Fruit fly (Drosophila melanogaster) S2 (cell line): Measurements from ENCODE around the gene CG3062.

Source experiments
- CG8478 ChIP-seq: fragments of >200 bp; optimal IDR thresholded peaks from 2 replicates; lab custom pipeline; 2018
- CTCF ChIP-seq, 2 experiments: fragments of >200 bp; optimal IDR thresholded peaks; 2 replicates each; lab custom pipeline; 2018

CG3062 gene

DNA sequence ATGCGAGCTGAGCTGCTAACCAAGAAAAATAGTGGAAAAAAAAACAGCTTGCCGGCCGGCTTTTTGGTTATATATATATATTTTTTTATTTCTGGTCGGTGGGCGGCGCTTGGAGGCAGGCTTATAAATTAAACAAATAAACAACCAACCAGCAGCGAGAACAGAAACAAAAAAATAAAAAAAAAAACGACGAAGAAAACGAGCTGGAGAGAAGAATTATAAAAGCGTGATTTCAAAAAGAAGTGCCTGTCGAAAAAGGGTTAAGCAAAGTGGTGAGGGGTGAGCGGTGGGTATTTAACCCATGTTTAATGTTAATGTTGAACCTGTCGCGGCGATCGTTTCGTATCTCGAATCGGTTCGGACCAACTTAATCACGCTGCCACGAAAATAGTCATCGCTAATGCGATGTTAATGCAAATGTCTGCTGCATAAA is 26.5 kb upstream of the CG3062 start:
- TF ChIP-seq CTCF (optimal IDR thresholded peaks at IDR 0.05; lab: Kevin White, UChicago) (no peak), CG8478 (lab: Kevin White, UChicago) (no peak)

DNA sequence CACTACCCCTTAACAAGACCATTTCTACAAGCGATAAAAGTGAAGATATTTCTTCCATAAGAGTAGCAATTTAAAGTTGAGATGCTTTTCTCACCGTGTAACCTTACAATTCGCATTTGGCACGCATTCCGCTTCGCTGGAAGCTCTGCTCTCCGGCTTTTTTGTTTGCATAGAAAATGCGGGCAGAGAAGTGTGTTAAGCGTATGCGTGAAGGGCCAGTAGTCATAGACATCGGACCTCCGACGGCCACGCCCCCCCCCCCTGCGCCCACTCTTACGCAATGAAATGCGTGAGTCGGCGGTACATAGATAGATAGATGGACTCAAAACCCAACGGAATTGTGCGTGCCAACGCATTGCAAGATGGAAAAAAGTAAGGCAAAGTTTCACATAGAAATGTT is 24.8 kb upstream of the CG3062 start:
- TF ChIP-seq CTCF (optimal IDR thresholded peaks at IDR 0.05; lab: Kevin White, UChicago): no peak

DNA sequence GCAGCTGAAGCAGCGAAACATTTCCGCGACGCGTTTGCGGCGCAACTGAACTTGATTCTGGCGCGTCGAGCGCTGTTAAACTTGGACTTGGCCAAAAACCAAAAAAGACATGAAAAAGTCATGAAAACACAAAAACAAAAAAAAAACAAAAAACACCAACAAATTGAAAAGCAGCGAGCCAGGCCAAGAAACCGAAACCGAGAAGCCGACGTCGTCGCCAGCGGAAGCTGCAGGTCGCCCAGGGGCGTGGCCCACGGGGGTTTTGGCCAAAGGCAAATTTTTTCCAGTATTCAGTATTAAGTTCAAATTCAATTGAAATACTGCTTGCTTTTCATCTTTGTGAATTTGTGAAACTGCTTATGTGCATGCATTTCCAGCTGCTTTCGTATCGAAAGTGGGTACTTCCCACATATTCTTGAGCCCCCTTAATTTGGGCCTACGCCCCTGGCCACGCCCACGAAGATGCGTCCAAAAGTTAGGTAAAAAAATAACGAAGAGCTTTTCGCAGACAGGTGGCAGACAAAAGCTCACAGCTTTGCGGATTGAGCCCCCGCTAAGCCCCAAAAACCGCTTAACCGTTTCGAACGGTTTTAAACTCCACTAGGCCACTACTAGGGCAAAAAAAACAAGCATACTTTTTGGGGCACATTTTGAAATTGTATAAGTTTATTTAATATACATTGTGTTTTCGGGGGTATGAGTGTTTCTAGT is 22.1 kb upstream of the CG3062 start, which contains the start of gene CG3009:
TSS of gene CG3009 (minus strand) at position 51 of the 711 bp plus-strand sequence.
- TF ChIP-seq CTCF (optimal IDR thresholded peaks at IDR 0.05; lab: Kevin White, UChicago) (peak; percentile 36 to 59), CG8478 (lab: Kevin White, UChicago) (no peak)

DNA sequence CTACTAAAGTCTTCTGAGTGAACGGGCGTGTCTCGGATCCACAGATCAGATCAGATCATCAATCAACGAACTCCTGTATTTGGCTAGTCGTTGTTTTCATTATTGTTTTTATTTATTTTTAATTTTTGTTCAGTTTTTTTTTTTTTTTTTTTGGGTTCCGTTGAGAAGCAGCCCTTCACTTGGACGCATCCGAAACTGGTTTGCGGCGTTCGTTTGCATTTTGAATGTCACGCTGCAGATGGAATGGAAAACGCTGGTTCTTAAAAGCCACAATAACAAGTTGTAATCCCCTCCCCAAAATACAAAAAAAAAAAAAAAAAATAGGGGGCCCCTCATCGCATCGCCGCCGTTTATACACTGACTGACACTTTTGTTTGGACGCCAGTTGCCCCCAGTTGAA is 19.4 kb upstream of the CG3062 start:
- TF ChIP-seq CTCF (optimal IDR thresholded peaks at IDR 0.05; lab: Kevin White, UChicago) (no peak), CG8478 (lab: Kevin White, UChicago) (no peak)

DNA sequence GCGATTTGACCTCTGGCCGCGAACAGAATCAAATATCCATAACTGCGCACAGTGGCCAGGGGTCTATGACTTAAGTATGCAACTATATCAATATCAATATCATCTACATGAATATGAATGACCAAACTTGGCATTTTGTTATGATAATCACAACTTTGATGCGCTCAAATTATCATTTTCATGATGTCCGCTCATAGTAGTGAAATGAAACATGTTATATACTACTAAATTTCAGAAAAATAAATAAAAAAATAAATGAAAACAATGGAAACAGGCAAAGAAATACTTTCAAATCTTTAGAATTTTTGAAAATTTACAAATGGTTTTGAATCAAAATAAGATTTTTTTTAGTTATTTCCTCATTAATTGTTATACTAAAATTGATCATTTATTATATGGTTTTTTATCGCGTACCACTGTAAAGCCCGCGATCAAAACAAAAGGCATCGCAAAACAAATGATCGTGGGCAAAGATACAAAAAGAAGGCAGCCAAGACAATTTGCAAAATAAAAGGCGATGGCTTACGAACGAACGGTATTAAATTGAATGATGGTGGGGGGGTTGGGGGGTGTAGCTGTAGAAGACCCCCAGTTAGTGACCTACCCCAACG is 16.1 kb upstream of the CG3062 start:
- TF ChIP-seq CTCF (optimal IDR thresholded peaks at IDR 0.05; lab: Kevin White, UChicago): no peak
- TF ChIP-seq CG8478 (lab: Kevin White, UChicago): no peak

DNA sequence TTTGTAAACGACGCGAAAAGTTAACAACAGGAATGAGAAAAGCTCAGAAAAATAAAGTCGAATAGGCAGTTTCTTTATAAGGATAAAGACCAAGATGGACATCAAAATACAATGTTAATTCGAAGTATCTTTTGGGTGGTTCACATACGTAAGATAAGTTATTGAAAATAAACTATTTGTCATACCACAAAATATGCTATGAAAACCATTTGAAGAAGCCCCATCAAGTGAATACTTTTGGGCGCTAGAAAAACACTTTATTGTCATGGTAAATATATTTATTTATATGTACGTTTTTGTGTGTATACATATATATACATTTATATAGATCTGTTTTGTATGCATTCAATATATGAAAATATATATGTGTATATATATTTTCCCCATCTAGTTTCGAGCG is 13.2 kb upstream of the CG3062 start:
- no peak for TF ChIP-seq CTCF (optimal IDR thresholded peaks at IDR 0.05; lab: Kevin White, UChicago)
- TF ChIP-seq CG8478 (lab: Kevin White, UChicago): no peak

DNA sequence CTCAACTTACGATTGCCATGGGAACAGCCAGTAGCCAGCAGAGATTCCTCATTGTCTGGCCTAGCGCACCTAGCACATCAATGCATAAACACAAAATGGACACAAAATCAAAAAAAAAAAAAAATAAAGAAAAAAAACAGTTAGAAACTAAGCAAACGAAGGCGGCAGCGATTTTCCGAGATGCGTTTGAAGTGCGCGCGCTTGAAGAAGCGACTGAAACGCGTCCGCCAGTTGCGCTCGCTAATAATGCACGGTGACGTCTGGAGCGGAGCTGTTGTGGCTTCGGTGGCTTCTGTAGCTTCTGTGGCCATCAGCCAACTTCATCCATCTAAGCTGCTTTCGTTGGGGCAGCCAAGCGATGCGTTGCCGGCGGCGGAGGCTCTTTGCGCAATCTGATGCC is 9.7 kb upstream of the CG3062 start, which contains the start of gene CG15473:
TSS of gene CG15473 (minus strand) at position 101 of the 400 bp plus-strand sequence.
- no peak for TF ChIP-seq CG8478 (lab: Kevin White, UChicago)
- TF ChIP-seq CTCF (optimal IDR thresholded peaks at IDR 0.05; lab: Kevin White, UChicago): no peak

DNA sequence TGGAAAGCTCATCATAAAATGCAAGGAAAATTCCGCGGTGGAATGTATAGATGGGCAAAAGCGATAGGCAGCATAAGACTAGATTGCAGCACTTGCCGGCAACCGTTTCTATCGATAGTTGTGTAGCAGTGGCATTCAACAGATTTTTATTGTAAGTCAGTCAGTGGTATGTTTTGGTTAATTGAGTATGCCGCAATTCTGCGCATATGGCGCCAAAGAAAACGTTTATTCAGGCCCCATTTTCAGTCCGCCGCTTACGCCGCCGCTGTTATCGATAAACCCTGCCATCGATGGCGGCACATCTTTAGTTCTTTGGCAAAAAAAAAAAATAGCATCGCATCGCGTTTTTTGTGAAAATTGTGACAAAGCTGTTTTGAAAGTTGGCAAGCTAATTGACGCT is 5.1 kb upstream of the CG3062 start, which contains the start of the genes Cbp80 and Torsin:
TSS of gene Cbp80 (plus strand) at position 265 of the 400 bp plus-strand sequence.
TSS of gene Torsin (minus strand) at position 282 of the 400 bp plus-strand sequence.
- TF ChIP-seq CTCF (optimal IDR thresholded peaks at IDR 0.05; lab: Kevin White, UChicago): no peak
- no peak for TF ChIP-seq CG8478 (lab: Kevin White, UChicago)

DNA sequence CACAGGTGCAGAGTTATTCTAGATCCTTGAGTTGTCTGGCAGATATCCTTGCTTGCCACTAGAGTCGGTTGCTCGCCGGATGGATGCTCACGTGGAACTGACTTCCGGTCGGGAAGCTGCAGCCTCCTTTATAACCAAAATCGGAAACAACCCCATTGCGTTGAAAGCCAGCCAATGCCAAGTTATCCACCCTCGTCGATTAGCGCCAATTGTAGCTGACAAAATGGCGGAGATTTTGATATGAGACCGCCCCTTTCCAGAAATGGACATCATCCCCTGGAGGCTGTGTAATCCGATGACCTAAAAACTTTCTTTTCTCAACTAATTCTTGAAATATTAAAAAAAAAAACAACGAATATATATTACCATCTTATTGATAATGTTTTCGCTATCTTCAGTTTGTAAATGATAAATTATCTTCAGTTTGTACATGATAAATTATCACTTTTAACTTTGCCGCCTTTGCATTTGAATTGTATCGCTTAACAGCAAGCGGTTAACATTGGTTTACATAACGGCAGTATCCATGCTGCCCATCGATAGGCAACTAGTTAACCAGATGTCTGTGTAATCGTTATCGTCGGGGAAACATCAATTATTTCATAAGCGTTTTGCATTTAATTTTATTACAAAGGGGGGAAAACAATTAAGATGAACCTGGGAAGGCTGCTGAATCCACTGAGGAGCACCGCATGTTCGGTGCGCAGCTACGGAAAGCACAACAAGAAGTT is 2.8 kb upstream of the CG3062 start, which contains the start of the genes HLH4C and mRpL30:
TSS of gene HLH4C (minus strand) at position 99 of the 731 bp plus-strand sequence.
TSS of gene mRpL30 (plus strand) at position 556 of the 731 bp plus-strand sequence.
- TF ChIP-seq CG8478 (lab: Kevin White, UChicago): no peak
- no peak for TF ChIP-seq CTCF (optimal IDR thresholded peaks at IDR 0.05; lab: Kevin White, UChicago)

DNA sequence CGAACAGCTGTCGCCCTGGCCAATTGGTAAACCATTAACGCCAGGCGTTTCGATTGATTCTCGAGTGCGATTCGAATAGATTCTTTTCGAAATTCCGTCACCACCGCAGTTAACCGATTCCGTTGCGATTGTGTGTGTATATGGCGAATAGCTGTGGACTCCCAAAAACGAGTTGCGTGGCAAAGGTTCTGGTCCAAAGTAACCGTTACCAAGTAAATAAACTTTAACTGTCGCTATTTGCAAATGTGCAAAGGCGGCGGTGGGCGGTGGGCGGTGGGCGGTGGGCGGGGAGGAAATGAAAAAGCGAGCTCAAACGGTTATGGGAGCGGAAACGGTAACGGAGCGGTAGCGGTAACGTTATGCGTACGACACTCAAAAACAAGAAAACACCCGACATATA is 781 bp downstream of the CG3062 start, which contains the start of gene CG3081:
TSS of gene CG3081 (minus strand) at position 101 of the 400 bp plus-strand sequence.
- TF ChIP-seq CG8478 (lab: Kevin White, UChicago): no peak
- no peak for TF ChIP-seq CTCF (optimal IDR thresholded peaks at IDR 0.05; lab: Kevin White, UChicago)

DNA sequence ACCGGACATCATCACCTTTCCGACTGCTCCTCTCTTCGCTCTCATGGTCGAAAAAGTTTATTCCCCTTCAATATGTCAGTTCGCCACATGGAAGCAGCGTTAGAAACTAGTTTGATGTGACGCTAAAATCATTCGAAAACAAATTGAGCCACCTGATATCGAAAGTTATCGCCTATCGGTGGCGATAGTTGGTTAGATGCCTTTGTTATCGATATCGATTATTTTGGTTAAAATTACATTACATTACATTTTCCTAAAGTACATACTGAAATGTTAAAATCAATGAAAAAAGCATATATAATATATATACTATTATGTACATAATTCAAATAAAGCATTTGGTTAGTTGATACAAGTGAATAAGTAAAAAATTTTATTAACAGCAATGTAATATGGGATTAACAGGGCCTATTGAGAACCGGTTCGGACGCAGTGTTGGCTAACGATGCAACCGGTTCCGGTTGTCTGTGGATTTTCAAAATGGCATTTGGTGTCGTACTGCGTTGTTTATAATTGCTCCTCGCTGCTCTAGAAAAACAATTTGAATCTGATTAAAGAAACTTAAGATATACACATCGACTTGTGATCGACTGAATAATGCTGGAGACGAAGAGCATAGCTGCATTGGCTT is 8.7 kb downstream of the CG3062 start, which contains the start of the genes Alms1a and pon:
TSS of gene Alms1a (minus strand) at position 149 of the 631 bp plus-strand sequence.
TSS of gene pon (plus strand) at position 463 of the 631 bp plus-strand sequence.
- no peak for TF ChIP-seq CTCF (optimal IDR thresholded peaks at IDR 0.05; lab: Kevin White, UChicago)
- TF ChIP-seq CG8478 (lab: Kevin White, UChicago): no peak

DNA sequence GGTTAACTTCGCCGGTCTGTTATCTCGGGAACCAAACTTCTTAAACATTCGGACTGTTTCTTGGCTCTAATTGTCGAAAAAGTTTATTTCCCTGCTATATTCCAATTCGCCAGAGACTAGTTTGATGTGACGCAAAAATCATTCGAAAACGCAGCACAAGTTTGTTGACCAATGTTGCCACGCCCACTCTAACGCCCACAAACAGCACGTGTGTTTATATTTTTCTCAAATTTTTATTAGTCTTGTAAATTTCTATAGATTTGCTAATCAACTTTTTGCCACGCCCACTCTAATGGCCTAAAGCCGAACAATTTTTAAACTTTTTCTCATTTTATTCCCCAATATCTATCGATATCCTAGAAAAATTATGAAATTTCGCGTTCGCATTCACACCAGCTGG is 13.8 kb downstream of the CG3062 start, which contains the start of gene Alms1b:
TSS of gene Alms1b (minus strand) at position 101 of the 400 bp plus-strand sequence.
- TF ChIP-seq CTCF (optimal IDR thresholded peaks at IDR 0.05; lab: Kevin White, UChicago) (no peak), CG8478 (lab: Kevin White, UChicago) (no peak)

DNA sequence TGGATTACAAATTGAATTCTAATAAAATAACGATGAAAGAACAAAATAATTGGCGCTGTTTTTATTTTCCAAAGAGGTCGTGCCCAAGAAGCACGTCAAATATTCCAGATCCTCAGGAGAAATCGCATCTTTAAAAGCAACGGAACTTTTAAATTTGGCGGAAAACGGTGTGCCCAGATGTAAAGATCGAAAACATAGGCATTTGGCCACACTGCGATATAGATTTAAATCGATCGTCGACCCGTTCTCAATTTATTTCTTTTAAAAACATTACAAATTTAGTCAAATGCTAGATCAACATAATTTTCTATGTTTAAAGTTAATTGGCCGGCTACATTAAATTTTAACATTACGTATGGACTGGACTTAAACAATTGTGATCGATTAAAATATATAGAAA is 17.5 kb downstream of the CG3062 start:
- TF ChIP-seq CG8478 (lab: Kevin White, UChicago) (no peak), CTCF (optimal IDR thresholded peaks at IDR 0.05; lab: Kevin White, UChicago) (no peak)

DNA sequence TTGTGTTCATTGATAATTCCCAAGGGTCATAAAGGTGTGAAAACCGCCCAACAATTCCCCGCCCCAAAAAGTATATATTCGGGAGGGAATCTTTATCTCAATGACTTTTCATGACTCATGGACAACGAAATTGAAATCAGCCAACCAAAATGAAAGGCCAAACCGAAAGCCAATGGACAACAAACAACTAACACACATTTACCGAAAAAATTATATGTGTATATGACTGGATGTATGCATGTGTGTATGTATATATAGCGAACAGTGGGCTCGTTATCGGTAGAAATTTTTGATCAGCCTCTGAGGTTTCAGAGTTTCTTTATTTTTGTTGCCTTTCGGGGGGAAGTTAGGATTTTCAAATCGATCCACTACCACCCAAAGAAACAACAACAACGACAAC is 25.8 kb downstream of the CG3062 start:
- TF ChIP-seq CTCF (optimal IDR thresholded peaks at IDR 0.05; lab: Kevin White, UChicago): no peak
